Worm (Caenorhabditis elegans) whole organism, L3 larva: ENCODE measurements around the gene C31B8.7.

Source experiments
- ZK546.5 ChIP-seq: sonication (generic microtip); optimal IDR thresholded peaks from 2 replicates; lab custom pipeline; 2017; ENCODE audit warnings: missing biosample characterization, missing genetic modification characterization
- aly-2 ChIP-seq: fragments of 150-350 bp; optimal IDR thresholded peaks from 2 replicates; lab custom pipeline; 2014; ENCODE audit warnings: missing biosample characterization, missing genetic modification characterization
- ama-1 ChIP-seq: fragments of 150-350 bp; optimal IDR thresholded peaks from 2 replicates; lab custom pipeline; 2018
- ceh-16 ChIP-seq: sonication (generic microtip); optimal IDR thresholded peaks from 2 replicates; lab custom pipeline; 2017; ENCODE audit warnings: missing biosample characterization, missing genetic modification characterization
- ceh-82 ChIP-seq: fragments of 150-350 bp; optimal IDR thresholded peaks from 2 replicates; lab custom pipeline; 2014; ENCODE audit warnings: missing biosample characterization, missing genetic modification characterization
- daf-12 ChIP-seq: fragments of 150-350 bp; optimal IDR thresholded peaks from 2 replicates; lab custom pipeline; 2014; ENCODE audit warnings: missing biosample characterization, missing genetic modification reagents, missing genetic modification characterization
- egl-27 ChIP-seq: sonication (generic microtip); optimal IDR thresholded peaks from 4 replicates; lab custom pipeline; 2017; ENCODE audit warnings: missing biosample characterization, missing genetic modification reagents, missing genetic modification characterization
- elt-1 ChIP-seq: fragments of 150-350 bp; optimal IDR thresholded peaks from 2 replicates; lab custom pipeline; 2014; ENCODE audit warnings: missing biosample characterization, missing genetic modification characterization
- elt-2 ChIP-seq: sonication (generic microtip); optimal IDR thresholded peaks from 2 replicates; lab custom pipeline; 2016; ENCODE audit warnings: missing genetic modification reagents, mild to moderate bottlenecking, missing genetic modification characterization, missing compliant biosample characterization
- eor-1 ChIP-seq, 2 experiments: fragments of 150-350 bp; optimal IDR thresholded peaks; 2 replicates each; lab custom pipeline; 2014 to 2018; ENCODE audit warnings: missing biosample characterization in 2 of 2, missing genetic modification characterization in 2 of 2
- fkh-10 ChIP-seq: sonication (generic microtip); optimal IDR thresholded peaks from 2 replicates; lab custom pipeline; 2017; ENCODE audit warnings: missing biosample characterization, missing genetic modification reagents, missing genetic modification characterization
- fkh-2 ChIP-seq: fragments of 150-350 bp; optimal IDR thresholded peaks from 2 replicates; lab custom pipeline; 2014; ENCODE audit warnings: missing biosample characterization, missing genetic modification reagents, missing genetic modification characterization
- fos-1 ChIP-seq: fragments of 150-350 bp; optimal IDR thresholded peaks from 2 replicates; lab custom pipeline; 2014; ENCODE audit warnings: missing biosample characterization, missing genetic modification characterization
- hmg-11 ChIP-seq: sonication (generic microtip); optimal IDR thresholded peaks from 2 replicates; lab custom pipeline; 2016; ENCODE audit warnings: missing genetic modification characterization, missing compliant biosample characterization
- lin-15B ChIP-seq: fragments of 150-350 bp; optimal IDR thresholded peaks from 2 replicates; lab custom pipeline; 2014; ENCODE audit warnings: missing biosample characterization, missing genetic modification characterization
- lin-39 ChIP-seq: fragments of 150-350 bp; optimal IDR thresholded peaks from 2 replicates; lab custom pipeline; 2018; ENCODE audit warnings: missing biosample characterization, missing genetic modification reagents, missing genetic modification characterization
- lsy-12 ChIP-seq: sonication (generic microtip); optimal IDR thresholded peaks from 2 replicates; lab custom pipeline; 2016; ENCODE audit warnings: mild to moderate bottlenecking, missing genetic modification characterization, missing compliant biosample characterization
- mdl-1 ChIP-seq: fragments of 150-350 bp; optimal IDR thresholded peaks from 2 replicates; lab custom pipeline; 2014; ENCODE audit warnings: missing biosample characterization, missing genetic modification characterization
- mml-1 ChIP-seq: fragments of 150-350 bp; sonication (generic microtip); optimal IDR thresholded peaks from 3 replicates; lab custom pipeline; 2014; ENCODE audit warnings: missing biosample characterization, missing genetic modification characterization
- nhr-12 ChIP-seq: fragments of 150-350 bp; optimal IDR thresholded peaks from 2 replicates; lab custom pipeline; 2014; ENCODE audit warnings: missing biosample characterization, missing genetic modification characterization
- nhr-237 ChIP-seq: fragments of 150-350 bp; optimal IDR thresholded peaks from 2 replicates; lab custom pipeline; 2014; ENCODE audit warnings: missing biosample characterization, missing genetic modification characterization
- nhr-25 ChIP-seq: sonication (generic microtip); optimal IDR thresholded peaks from 2 replicates; lab custom pipeline; 2017; ENCODE audit warnings: missing biosample characterization, missing genetic modification characterization
- nhr-28 ChIP-seq: fragments of 150-350 bp; optimal IDR thresholded peaks from 2 replicates; lab custom pipeline; 2014; ENCODE audit warnings: missing biosample characterization, missing genetic modification characterization
- nhr-43 ChIP-seq: sonication (generic microtip); optimal IDR thresholded peaks from 2 replicates; lab custom pipeline; 2016; ENCODE audit warnings: mild to moderate bottlenecking, missing genetic modification characterization, missing compliant biosample characterization; ENCODE audit not compliant: poor library complexity, severe bottlenecking
- nhr-67 ChIP-seq: fragments of 150-350 bp; optimal IDR thresholded peaks from 2 replicates; lab custom pipeline; 2014; ENCODE audit warnings: missing biosample characterization, missing genetic modification characterization
- nhr-77 ChIP-seq: fragments of 150-350 bp; optimal IDR thresholded peaks from 2 replicates; lab custom pipeline; 2014; ENCODE audit warnings: missing biosample characterization, missing genetic modification characterization
- pha-4 ChIP-seq: fragments of 150-350 bp; optimal IDR thresholded peaks from 2 replicates; lab custom pipeline; 2014; ENCODE audit warnings: missing biosample characterization, missing genetic modification reagents, missing genetic modification characterization
- sea-2 ChIP-seq: fragments of 150-350 bp; sonication (generic microtip); optimal IDR thresholded peaks from 4 replicates; lab custom pipeline; 2014; ENCODE audit warnings: missing biosample characterization, missing genetic modification reagents, missing genetic modification characterization
- skn-1 ChIP-seq: fragments of 150-350 bp; optimal IDR thresholded peaks from 2 replicates; lab custom pipeline; 2014; ENCODE audit warnings: missing biosample characterization, missing genetic modification characterization
- snpc-4 ChIP-seq: fragments of 150-350 bp; optimal IDR thresholded peaks from 2 replicates; lab custom pipeline; 2014; ENCODE audit warnings: missing biosample characterization, missing genetic modification characterization
- tbx-2 ChIP-seq: sonication (generic microtip); optimal IDR thresholded peaks from 2 replicates; lab custom pipeline; 2016; ENCODE audit warnings: mild to moderate bottlenecking, missing genetic modification characterization, missing compliant biosample characterization
- unc-39 ChIP-seq: sonication (generic microtip); optimal IDR thresholded peaks from 4 replicates; lab custom pipeline; 2017; ENCODE audit warnings: missing biosample characterization, missing genetic modification characterization
- unc-62 ChIP-seq: fragments of 150-350 bp; sonication (generic microtip); optimal IDR thresholded peaks from 4 replicates; lab custom pipeline; 2014; ENCODE audit warnings: missing biosample characterization, missing genetic modification reagents, missing genetic modification characterization
- ztf-11 ChIP-seq: fragments of 150-350 bp; optimal IDR thresholded peaks from 2 replicates; lab custom pipeline; 2014; ENCODE audit warnings: missing biosample characterization, missing genetic modification characterization

C31B8.7 gene

DNA sequence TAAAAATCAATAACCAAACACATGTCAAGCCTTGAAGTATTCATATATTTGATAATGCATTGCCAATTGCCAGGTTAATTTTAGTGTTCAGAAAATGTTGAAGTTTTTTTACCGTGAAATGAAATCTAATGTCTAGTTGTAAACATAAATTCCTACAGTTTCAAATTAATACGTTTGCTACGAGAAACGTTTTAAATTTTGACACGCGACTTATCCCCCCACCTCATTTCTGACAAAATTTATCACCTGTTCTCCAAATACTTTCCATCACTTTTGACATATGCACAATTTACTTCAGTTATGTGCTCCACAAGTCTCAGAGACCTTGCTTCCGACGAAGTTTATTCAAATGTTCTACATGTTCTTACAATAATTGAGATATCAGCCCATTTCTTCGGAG, 10.8 kb upstream of the C31B8.7 start, which contains the start of gene srh-146:
Gene srh-146, plus strand, starts transcription at position 301 of the 400 bp plus-strand sequence.
- TF ChIP-seq lin-15B (tag; lab: Kevin White, UChicago) (no peak), ceh-82 (tag; lab: Kevin White, UChicago) (no peak), tbx-2 (no peak), nhr-43 (tag; lab: Kevin White, UChicago) (no peak), fkh-2 (tag; lab: Kevin White, UChicago) (no peak), nhr-237 (tag; lab: Kevin White, UChicago) (no peak), mml-1 (tag; lab: Kevin White, UChicago) (no peak), unc-62 (no peak), lin-39 (no peak)
- TF ChIP-seq, all 47 proteins: peak for 0

DNA sequence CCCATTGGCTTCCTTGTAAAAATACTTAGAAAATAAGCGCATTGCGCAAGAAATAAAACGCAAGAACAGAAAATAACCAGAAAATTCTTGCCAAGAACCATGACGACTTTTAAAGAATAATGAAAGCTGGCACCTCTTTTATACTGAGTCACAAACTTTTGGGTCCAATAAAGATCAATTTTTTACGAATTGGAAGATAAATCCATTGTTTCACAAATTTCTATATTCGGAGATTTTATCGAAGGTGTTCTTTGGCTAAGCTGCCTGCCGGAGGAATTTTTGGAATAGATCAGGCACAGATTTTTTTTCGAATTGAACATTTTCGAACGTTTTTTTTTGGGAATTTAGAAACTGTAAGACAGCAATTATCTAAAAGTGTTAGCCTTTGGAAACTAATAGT, 9.8 kb upstream of the C31B8.7 start, which contains the start of gene C31B8.9:
Gene C31B8.9, minus strand, starts transcription at position 101 of the 400 bp plus-strand sequence.
- TF ChIP-seq lsy-12 (tag; lab: Kevin White, UChicago) = no peak
- TF ChIP-seq nhr-25 (tag; lab: Kevin White, UChicago) = no peak
- TF ChIP-seq hmg-11 (tag; lab: Kevin White, UChicago) = no peak
- TF ChIP-seq nhr-77 (tag; lab: Kevin White, UChicago) = no peak
- TF ChIP-seq elt-1 (tag; lab: Kevin White, UChicago) = no peak
- no peak for TF ChIP-seq nhr-237 (tag; lab: Kevin White, UChicago)
- no peak for TF ChIP-seq unc-62
- TF ChIP-seq pha-4 (tag; lab: Kevin White, UChicago) = no peak
- no peak for TF ChIP-seq tbx-2
- TF ChIP-seq nhr-12 = no peak
- TF ChIP-seq ZK546.5 (tag; lab: Kevin White, UChicago) = no peak
- no peak for TF ChIP-seq egl-27
- TF ChIP-seq sea-2 = no peak
- TF ChIP-seq unc-39 = no peak

DNA sequence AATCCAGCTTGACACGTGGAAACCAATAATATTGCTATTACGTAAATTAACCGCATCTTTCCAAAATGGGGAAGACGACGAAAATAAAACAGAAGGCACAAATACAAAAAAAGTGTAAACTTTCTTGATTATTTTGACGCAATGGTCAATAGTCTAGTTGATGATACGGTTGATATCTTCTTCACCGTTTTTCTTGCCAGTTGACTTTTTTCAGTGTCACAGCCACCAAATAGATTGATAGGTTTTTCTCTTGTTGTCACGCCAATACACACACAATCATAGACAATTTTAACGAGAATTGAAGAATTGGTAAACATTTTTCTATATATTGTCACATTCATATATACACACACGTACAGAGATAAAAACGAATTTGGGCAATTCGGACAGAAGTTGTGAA, 6.4 kb upstream of the C31B8.7 start, which contains the start of gene zmp-3:
Gene zmp-3, minus strand, starts transcription at position 101 of the 400 bp plus-strand sequence.
- TF ChIP-seq mdl-1 = no peak
- TF ChIP-seq elt-1 (tag; lab: Kevin White, UChicago) = no peak
- TF ChIP-seq eor-1 (tag; optimal IDR thresholded peaks at IDR 0.05; lab: Kevin White, UChicago) = no peak
- TF ChIP-seq unc-39 = no peak
- no peak for TF ChIP-seq fos-1 (tag; lab: Kevin White, UChicago)
- TF ChIP-seq fkh-2 (tag; lab: Kevin White, UChicago) = no peak
- no peak for TF ChIP-seq mml-1 (tag; lab: Kevin White, UChicago)
- no peak for TF ChIP-seq daf-12
- TF ChIP-seq ceh-16 = no peak
- TF ChIP-seq nhr-77 (tag; lab: Kevin White, UChicago) = no peak
- no peak for TF ChIP-seq snpc-4 (tag; lab: Kevin White, UChicago)
- no peak for TF ChIP-seq nhr-67 (tag; lab: Kevin White, UChicago)
- no peak for TF ChIP-seq nhr-25 (tag; lab: Kevin White, UChicago)
- TF ChIP-seq ztf-11 (tag; lab: Kevin White, UChicago) = no peak

DNA sequence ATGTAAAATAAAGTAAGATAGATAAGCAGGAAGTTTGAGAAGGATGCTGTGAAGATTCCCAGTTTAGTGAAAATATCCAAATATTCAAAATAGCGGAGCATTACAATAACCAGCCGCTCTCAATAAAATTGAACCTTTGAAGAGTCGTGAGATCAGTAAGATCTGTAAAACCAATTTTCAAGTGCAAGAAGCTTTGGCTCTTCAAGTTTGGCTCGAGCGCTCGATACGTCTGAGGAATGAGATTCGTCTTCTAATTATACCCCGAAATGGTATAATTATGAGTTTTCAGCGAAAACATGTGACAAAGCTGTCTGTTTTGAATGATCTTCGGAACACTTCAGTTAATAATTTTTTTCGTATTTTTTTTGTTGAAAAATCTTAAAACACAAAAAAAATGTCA, 3.3 kb downstream of the C31B8.7 start, which contains the start of gene str-46:
Gene str-46, minus strand, starts transcription at position 101 of the 400 bp plus-strand sequence.
- TF ChIP-seq unc-62 = no peak
- no peak for TF ChIP-seq egl-27
- TF ChIP-seq nhr-67 (tag; lab: Kevin White, UChicago) = no peak
- TF ChIP-seq ztf-11 (tag; lab: Kevin White, UChicago) = no peak
- no peak for TF ChIP-seq ZK546.5 (tag; lab: Kevin White, UChicago)
- TF ChIP-seq fkh-2 (tag; lab: Kevin White, UChicago) = no peak
- no peak for TF ChIP-seq skn-1

DNA sequence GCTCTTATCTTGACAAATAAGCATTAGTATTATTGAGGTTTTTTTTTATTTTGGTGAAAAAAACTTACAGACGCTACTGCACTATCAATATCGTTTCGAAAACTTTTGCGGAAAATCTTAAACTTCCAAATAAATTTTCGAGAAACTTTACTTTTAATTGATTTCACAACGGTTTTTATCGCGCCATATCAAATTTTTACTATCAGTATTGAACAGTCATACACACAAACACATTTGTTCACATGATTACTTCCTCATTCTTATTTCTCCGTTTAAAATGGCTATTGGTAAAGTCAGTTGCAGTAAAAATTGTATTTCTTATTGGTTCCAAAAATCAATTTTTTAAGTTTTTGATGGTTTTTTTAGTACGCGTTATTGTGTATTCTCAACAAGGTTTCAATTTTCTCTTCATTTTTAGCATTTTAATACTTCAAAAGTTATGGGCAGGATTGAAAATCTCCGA, 6.9 kb downstream of the C31B8.7 start, which contains the start of gene pals-32:
Gene pals-32, plus strand, starts transcription at position 413 of the 463 bp plus-strand sequence.
- TF ChIP-seq snpc-4 (tag; lab: Kevin White, UChicago) (no peak), eor-1 (tag; optimal IDR thresholded peaks at IDR 0.05; lab: Kevin White, UChicago) (no peak), ceh-16 (no peak), elt-2 (tag; lab: Kevin White, UChicago) (peak; percentile 51)

DNA sequence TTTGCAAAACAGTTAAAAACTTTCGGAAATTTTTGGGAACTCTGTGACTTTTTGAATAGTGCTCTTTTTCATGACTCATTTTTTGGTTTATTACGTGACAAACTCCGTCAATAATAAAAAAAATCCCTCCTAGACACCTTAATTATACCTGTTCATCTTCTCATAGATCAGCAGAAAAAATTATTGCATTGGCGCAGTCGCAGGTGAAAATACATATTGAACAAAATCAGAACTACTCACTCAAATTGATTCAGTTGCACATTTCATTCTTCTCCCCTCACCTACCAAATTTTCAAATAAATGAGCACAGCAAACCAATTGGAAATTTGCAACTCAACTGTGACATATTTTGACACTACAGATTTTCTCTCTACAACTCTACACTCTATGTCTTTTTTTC, 10.2 kb downstream of the C31B8.7 start, which contains the start of gene srh-127:
Gene srh-127, plus strand, starts transcription at position 301 of the 400 bp plus-strand sequence.
- TF ChIP-seq tbx-2 (no peak), pha-4 (tag; lab: Kevin White, UChicago) (no peak), sea-2 (no peak), nhr-237 (tag; lab: Kevin White, UChicago) (no peak), nhr-28 (tag; lab: Kevin White, UChicago) (no peak), fkh-2 (tag; lab: Kevin White, UChicago) (no peak), ama-1 (lab: Kevin White, UChicago) (no peak), fkh-10 (GFP tag; lab: Kevin White, UChicago) (no peak), aly-2 (tag; lab: Kevin White, UChicago) (no peak)
- TF ChIP-seq, all 47 proteins: peak for 0
